Fruit fly (Drosophila melanogaster) Kc167 (cell line): ENCODE data around the gene CG5167.

Experiments used
- Myc ChIP-seq: fragments of >200 bp; optimal IDR thresholded peaks from 2 replicates; lab custom pipeline; 2017; ENCODE audit warnings: missing external identifiers
- Sin3A ChIP-seq: fragments of >200 bp; optimal IDR thresholded peaks from 2 replicates; lab custom pipeline; 2018; ENCODE audit warnings: missing external identifiers
- h ChIP-seq: fragments of >200 bp; optimal IDR thresholded peaks from 3 replicates; lab custom pipeline; 2018; ENCODE audit warnings: missing external identifiers
- insv ChIP-seq: fragments of >200 bp; optimal IDR thresholded peaks from 3 replicates; lab custom pipeline; 2018; ENCODE audit warnings: missing external identifiers
- psq ChIP-seq: fragments of >200 bp; optimal IDR thresholded peaks from 2 replicates; lab custom pipeline; 2017; ENCODE audit warnings: missing external identifiers
- ttk ChIP-seq: sonication (Bioruptor generic); optimal IDR thresholded peaks from 2 replicates; lab custom pipeline; 2017; ENCODE audit warnings: missing external identifiers

- TF ChIP-seq psq (lab: Kevin White, UChicago) (no peak), h (lab: Kevin White, UChicago) (no peak), Myc (lab: Kevin White, UChicago) (no peak), insv (lab: Kevin White, UChicago) (no peak), ttk (lab: Kevin White, UChicago) (no peak), Sin3A (no peak)
These were observed 5.1 kb downstream of the CG5167 start for dm6 chr3R:12411449-12411848.
